Worm (Caenorhabditis elegans): ENCODE results near the gene F35B12.9.

F35B12.9 gene

ce11 chrV:11600800-11601199 is at the start of gene F35B12.9:
Gene F35B12.9, plus strand, starts transcription at chrV:11601171.
- no peak for TF ChIP-seq nhr-12 (tag; optimal IDR thresholded peaks at IDR 0.05)
- no peak for TF ChIP-seq ces-1 (GFP tag; optimal IDR thresholded peaks at IDR 0.05)
- TF ChIP-seq elt-1 (tag; optimal IDR thresholded peaks at IDR 0.05; ENCODE audit: borderline replicate concordance, insufficient read depth) = no peak
- no peak for TF ChIP-seq lin-32 (GFP tag; optimal IDR thresholded peaks at IDR 0.05)
- TF ChIP-seq lsy-2 (tag; optimal IDR thresholded peaks at IDR 0.05) = no peak
- TF ChIP-seq cnd-1 (tag; optimal IDR thresholded peaks at IDR 0.05) = no peak
- no peak for TF ChIP-seq snpc-4 (tag; optimal IDR thresholded peaks at IDR 0.05)
- no peak for TF ChIP-seq unc-62 (GFP tag; optimal IDR thresholded peaks at IDR 0.05)
- TF ChIP-seq hlh-1 (tag; optimal IDR thresholded peaks at IDR 0.05) = no peak
- TF ChIP-seq sem-2 (GFP tag; optimal IDR thresholded peaks at IDR 0.05) = no peak
- TF ChIP-seq sptf-1 (tag; optimal IDR thresholded peaks at IDR 0.05) = no peak
- TF ChIP-seq ceh-83 (GFP tag; optimal IDR thresholded peaks at IDR 0.05) = no peak

- TF ChIP-seq nhr-76 (tag; optimal IDR thresholded peaks at IDR 0.05) = no peak
- TF ChIP-seq elt-1 (tag; optimal IDR thresholded peaks at IDR 0.05; ENCODE audit: borderline replicate concordance, insufficient read depth) = no peak
- no peak for TF ChIP-seq ceh-43 (GFP tag; optimal IDR thresholded peaks at IDR 0.05)
- no peak for TF ChIP-seq M03D4.4 (tag; optimal IDR thresholded peaks at IDR 0.05)
- TF ChIP-seq flh-1 (GFP tag; optimal IDR thresholded peaks at IDR 0.05) = no peak
- TF ChIP-seq mab-5 (tag; optimal IDR thresholded peaks at IDR 0.05) = no peak
- no peak for TF ChIP-seq mls-2 (tag; optimal IDR thresholded peaks at IDR 0.05)
- no peak for TF ChIP-seq nhr-237 (tag; optimal IDR thresholded peaks at IDR 0.05)
- no peak for TF ChIP-seq cnd-1 (tag; optimal IDR thresholded peaks at IDR 0.05)
- TF ChIP-seq zip-8 (tag; optimal IDR thresholded peaks at IDR 0.05) = no peak
- no peak for TF ChIP-seq lin-13 (tag; optimal IDR thresholded peaks at IDR 0.05)
- no peak for TF ChIP-seq tbx-8 (GFP tag; optimal IDR thresholded peaks at IDR 0.05)
- no peak for TF ChIP-seq unc-120 (tag; optimal IDR thresholded peaks at IDR 0.05; ENCODE audit: poor library complexity, severe bottlenecking)
- no peak for TF ChIP-seq nhr-2 (tag; optimal IDR thresholded peaks at IDR 0.05)
- TF ChIP-seq snpc-4 (tag; optimal IDR thresholded peaks at IDR 0.05) = no peak
- no peak for TF ChIP-seq ztf-11 (tag; optimal IDR thresholded peaks at IDR 0.05)
These were observed 48.6 kb upstream of the F35B12.9 start, which contains the start of gene srx-85 for ce11 chrV:11552379-11552778. Gene srx-85, plus strand, starts transcription at chrV:11552679.

ce11 chrV:11554260-11554659 is 46.7 kb upstream of the F35B12.9 start, which contains the start of gene duo-1:
Gene duo-1, plus strand, starts transcription at chrV:11554630.
- TF ChIP-seq mab-5 (tag; optimal IDR thresholded peaks at IDR 0.05) (no peak), nhr-28 (tag; optimal IDR thresholded peaks at IDR 0.05) (no peak), ceh-43 (GFP tag; optimal IDR thresholded peaks at IDR 0.05) (no peak), lsy-2 (tag; optimal IDR thresholded peaks at IDR 0.05) (peak; percentile 76), drap-1 (GFP tag; optimal IDR thresholded peaks at IDR 0.05) (no peak), ceh-39 (tag; optimal IDR thresholded peaks at IDR 0.05) (no peak)

- no peak for TF ChIP-seq pha-4 (tag; optimal IDR thresholded peaks at IDR 0.05)
- TF ChIP-seq cnd-1 (tag; optimal IDR thresholded peaks at IDR 0.05) = no peak
- no peak for TF ChIP-seq tbx-8 (GFP tag; optimal IDR thresholded peaks at IDR 0.05)
- TF ChIP-seq lsy-2 (tag; optimal IDR thresholded peaks at IDR 0.05) = no peak
- TF ChIP-seq unc-120 (tag; optimal IDR thresholded peaks at IDR 0.05; ENCODE audit: poor library complexity, severe bottlenecking) = no peak
- no peak for TF ChIP-seq ceh-43 (GFP tag; optimal IDR thresholded peaks at IDR 0.05)
- no peak for TF ChIP-seq blmp-1 (tag; optimal IDR thresholded peaks at IDR 0.05)
- no peak for TF ChIP-seq ceh-39 (tag; optimal IDR thresholded peaks at IDR 0.05)
- no peak for TF ChIP-seq hlh-1 (tag; optimal IDR thresholded peaks at IDR 0.05)
- TF ChIP-seq ham-2 (GFP tag; optimal IDR thresholded peaks at IDR 0.05) = no peak
- no peak for TF ChIP-seq nhr-12 (tag; optimal IDR thresholded peaks at IDR 0.05)
- TF ChIP-seq sem-2 (GFP tag; optimal IDR thresholded peaks at IDR 0.05) = no peak
- no peak for TF ChIP-seq sptf-1 (tag; optimal IDR thresholded peaks at IDR 0.05)
- TF ChIP-seq elt-3 (tag; optimal IDR thresholded peaks at IDR 0.05) = no peak
These were observed 38.3 kb upstream of the F35B12.9 start, which contains the start of gene srx-86 for ce11 chrV:11562643-11563042. Gene srx-86, plus strand, starts transcription at chrV:11562943.

- TF ChIP-seq lin-32 (GFP tag; optimal IDR thresholded peaks at IDR 0.05) (no peak), nhr-2 (tag; optimal IDR thresholded peaks at IDR 0.05) (no peak), drap-1 (GFP tag; optimal IDR thresholded peaks at IDR 0.05) (no peak), ceh-43 (GFP tag; optimal IDR thresholded peaks at IDR 0.05) (no peak), unc-120 (tag; optimal IDR thresholded peaks at IDR 0.05; ENCODE audit: poor library complexity, severe bottlenecking) (no peak), ham-2 (GFP tag; optimal IDR thresholded peaks at IDR 0.05) (no peak), zip-8 (tag; optimal IDR thresholded peaks at IDR 0.05) (no peak), pha-4 (tag; optimal IDR thresholded peaks at IDR 0.05) (no peak), nhr-28 (tag; optimal IDR thresholded peaks at IDR 0.05) (no peak), snpc-4 (tag; optimal IDR thresholded peaks at IDR 0.05) (no peak)
These were observed 36.4 kb upstream of the F35B12.9 start, which contains the start of gene srx-87 for ce11 chrV:11564573-11564972. Gene srx-87, plus strand, starts transcription at chrV:11564873.
